Worm (Caenorhabditis elegans): ENCODE data around the gene pqn-62.
A peak's percentile ranks its signal among the peaks of the same experiment; 100 is the strongest.

The pqn-62 gene

DNA sequence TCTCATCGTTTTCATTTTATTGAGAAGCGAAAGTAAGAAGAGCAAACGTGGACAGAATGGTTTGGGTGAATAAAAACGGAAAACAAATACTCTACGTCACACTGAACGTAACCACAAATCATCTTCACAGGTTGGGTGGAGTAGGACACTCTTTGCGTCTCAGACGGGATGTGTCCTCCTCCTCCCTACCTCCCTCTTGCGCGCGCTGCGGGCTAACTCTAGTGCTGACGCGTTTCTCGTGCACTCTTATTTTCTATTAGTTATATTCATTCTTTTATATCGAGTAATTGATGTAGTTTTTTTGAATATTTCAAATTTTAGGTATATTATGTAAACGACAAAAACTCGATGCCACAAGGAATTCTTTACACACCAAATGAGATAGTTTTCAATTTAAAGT is 48.1 kb downstream of the pqn-62 start, which contains the start of gene Y34B4A.7 (continued):
- TF ChIP-seq egl-13 (tag; optimal IDR thresholded peaks at IDR 0.05) (peak; percentile 53), nhr-76 (tag; optimal IDR thresholded peaks at IDR 0.05) (no peak), hpl-2 (GFP tag; optimal IDR thresholded peaks at IDR 0.05) (no peak), nhr-77 (tag; optimal IDR thresholded peaks at IDR 0.05) (no peak), alr-1 (tag; optimal IDR thresholded peaks at IDR 0.05; ENCODE audit: borderline replicate concordance) (no peak), ceh-88 (GFP tag; IDR thresholded peaks at IDR 0.05) (no peak), efl-3 (GFP tag; optimal IDR thresholded peaks at IDR 0.05) (no peak), sptf-1 (tag; optimal IDR thresholded peaks at IDR 0.05) (no peak), ztf-4 (tag; optimal IDR thresholded peaks at IDR 0.05) (peak; percentile 24), jun-1 (tag; optimal IDR thresholded peaks at IDR 0.05) (peak; percentile 5), lin-35 (GFP tag; optimal IDR thresholded peaks at IDR 0.05) (peak; percentile 66 to 71), fkh-8 (tag; optimal IDR thresholded peaks at IDR 0.05) (peak; percentile 41), ceh-63 (GFP tag; optimal IDR thresholded peaks at IDR 0.05) (no peak), vab-15 (tag; optimal IDR thresholded peaks at IDR 0.05) (no peak), ets-5 (GFP tag; IDR thresholded peaks at IDR 0.05) (no peak), swsn-7 (tag; optimal IDR thresholded peaks at IDR 0.05) (peak; percentile 81), hlh-4 (tag; optimal IDR thresholded peaks at IDR 0.05) (no peak), fkh-10 (GFP tag; optimal IDR thresholded peaks at IDR 0.05) (no peak), F16B12.6 (tag; optimal IDR thresholded peaks at IDR 0.05) (peak; percentile 32), tlp-1 (tag; optimal IDR thresholded peaks at IDR 0.05) (no peak), ztf-11 (tag; optimal IDR thresholded peaks at IDR 0.05) (peak in 1 of 2 experiments; percentile 53), efl-1 (optimal IDR thresholded peaks at IDR 0.05) (peak; percentile 40 to 51), efl-1 (GFP tag; optimal IDR thresholded peaks at IDR 0.05 in 1 of 2) (peak; percentile 45 to 95), zip-4 (GFP tag; optimal IDR thresholded peaks at IDR 0.05) (no peak), lir-3 (tag; optimal IDR thresholded peaks at IDR 0.05; ENCODE audit: poor library complexity) (no peak), unc-130 (tag; optimal IDR thresholded peaks at IDR 0.05) (peak; percentile 27), elt-2 (tag; optimal IDR thresholded peaks at IDR 0.05) (no peak), nhr-20 (tag; optimal IDR thresholded peaks at IDR 0.05) (peak; percentile 82), lsy-2 (tag; optimal IDR thresholded peaks at IDR 0.05) (peak; percentile 75 to 80), zag-1 (tag; optimal IDR thresholded peaks at IDR 0.05) (no peak), xbp-1 (tag; optimal IDR thresholded peaks at IDR 0.05) (peak; percentile 86)

DNA sequence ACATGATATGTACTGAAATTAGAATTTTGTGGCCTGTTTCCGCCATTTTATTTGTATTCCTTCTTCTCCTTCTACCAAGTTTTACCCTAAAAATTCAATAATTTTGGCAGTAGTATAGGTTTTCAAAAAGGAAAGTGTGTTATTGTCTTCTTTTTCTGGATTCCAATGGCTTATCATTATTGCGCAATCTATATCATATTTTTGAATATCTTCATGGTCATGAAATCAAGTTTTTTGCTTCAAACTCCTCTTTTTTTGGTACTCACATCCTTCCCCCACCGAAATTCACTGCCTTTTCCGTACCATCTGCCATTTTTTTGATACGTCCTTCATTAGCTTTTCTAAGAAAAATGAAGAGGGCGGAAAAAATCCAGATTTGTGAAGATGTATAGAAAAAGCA is 52.8 kb downstream of the pqn-62 start:
- no peak for TF ChIP-seq skn-1 (tag; optimal IDR thresholded peaks at IDR 0.05)
- TF ChIP-seq nhr-11 (tag; optimal IDR thresholded peaks at IDR 0.05), result no peak
- TF ChIP-seq Y116A8C.19 (tag; optimal IDR thresholded peaks at IDR 0.05; ENCODE audit: borderline replicate concordance), result no peak
- TF ChIP-seq nhr-20 (tag; optimal IDR thresholded peaks at IDR 0.05), result no peak
- no peak for TF ChIP-seq dpl-1 (GFP tag; optimal IDR thresholded peaks at IDR 0.05)
- no peak for TF ChIP-seq elt-3 (tag; optimal IDR thresholded peaks at IDR 0.05)
- no peak for TF ChIP-seq unc-130 (tag; optimal IDR thresholded peaks at IDR 0.05)
- no peak for TF ChIP-seq nhr-85 (tag)
- TF ChIP-seq nhr-84 (tag; optimal IDR thresholded peaks at IDR 0.05), result no peak
- TF ChIP-seq nhr-47 (tag; optimal IDR thresholded peaks at IDR 0.05), result no peak

DNA sequence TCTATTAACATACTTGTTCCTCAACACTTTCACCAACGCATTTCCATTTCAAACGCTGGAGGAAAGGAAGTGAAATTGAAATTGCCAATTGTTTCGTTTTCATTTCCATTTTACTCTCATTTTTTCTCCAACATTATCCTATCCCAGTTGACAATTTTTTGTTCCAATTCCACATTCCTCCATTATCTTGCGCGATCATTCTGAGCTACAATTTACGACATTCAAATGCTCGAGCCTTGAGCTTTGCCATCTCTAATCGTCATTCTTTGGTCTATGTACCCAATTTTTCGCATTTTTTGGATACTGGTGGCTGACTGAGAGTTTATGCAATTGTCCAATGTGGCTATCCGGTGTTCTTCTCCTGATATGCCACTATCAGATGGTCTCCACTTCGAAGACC is 53.7 kb downstream of the pqn-62 start, which contains the start of gene Y34B4A.10:
Gene Y34B4A.10 (plus strand): TSS at position 301 of the 400 bp plus-strand sequence.
- TF ChIP-seq unc-62 (GFP tag; optimal IDR thresholded peaks at IDR 0.05) (no peak), blmp-1 (tag; optimal IDR thresholded peaks at IDR 0.05) (peak; percentile 29)

All from whole organism, L1 larva.